Fruit fly (Drosophila melanogaster): ENCODE measurements around the gene CG14200.

CG14200 gene

dm6 chrX:19549570-19549969, 54.3 kb downstream of the CG14200 start (continued):
- TF ChIP-seq Usf (GFP tag; optimal IDR thresholded peaks at IDR 0.05): no peak
- peak in 1 of 3 experiments; percentile 27 for TF ChIP-seq lola (GFP tag; optimal IDR thresholded peaks at IDR 0.05)
- TF ChIP-seq gcm2 (GFP tag; optimal IDR thresholded peaks at IDR 0.05): no peak
- no peak for TF ChIP-seq CG3281 (GFP tag; optimal IDR thresholded peaks at IDR 0.05)
- no peak for TF ChIP-seq esg (GFP tag; conservative IDR thresholded peaks at IDR 0.05)
- no peak for TF ChIP-seq CG14014 (GFP tag; IDR thresholded peaks at IDR 0.05)
- TF ChIP-seq Sry-β (GFP tag; optimal IDR thresholded peaks at IDR 0.05): no peak
- TF ChIP-seq gsb-n (tag; optimal IDR thresholded peaks at IDR 0.05): no peak
- TF ChIP-seq CG16813 (GFP tag; IDR thresholded peaks at IDR 0.05; ENCODE audit: partially characterized antibody): 0 out of 3 replicates have a peak, but pooled peaks have one; percentile 33

DNA sequence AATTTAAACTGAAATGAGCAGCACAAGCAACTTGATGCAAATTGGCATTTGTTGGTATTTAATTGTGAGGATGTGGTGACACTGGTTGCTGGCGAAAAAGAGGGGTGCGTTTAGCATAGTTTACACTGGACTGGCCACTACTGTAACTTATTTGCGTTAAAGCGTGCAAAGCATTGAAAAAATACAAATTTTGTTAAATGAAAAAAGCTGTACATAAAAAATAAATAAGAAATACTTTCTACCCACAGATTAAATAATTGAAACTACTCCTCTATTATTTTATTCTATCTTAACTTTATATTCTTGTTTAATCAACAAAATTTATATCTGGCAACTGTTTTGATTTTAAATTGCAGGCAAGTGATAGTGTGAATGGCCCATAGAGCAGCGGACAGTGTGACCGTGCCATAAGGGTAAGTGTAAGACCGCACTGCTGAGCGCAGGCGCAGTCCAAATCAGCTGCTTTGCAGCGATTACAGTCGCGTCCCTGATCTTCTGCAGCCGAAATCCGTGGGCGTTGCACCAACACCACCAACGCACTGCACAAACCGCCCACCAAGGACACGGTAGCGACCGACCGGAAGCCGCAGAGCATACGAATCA, 70.5 kb downstream of the CG14200 start, which contains the start of the genes Grip84 and car:
Gene Grip84 (minus strand): TSS at position 51 of the 603 bp plus-strand sequence.
Gene car (plus strand): TSS at position 306 of the 603 bp plus-strand sequence.
- peak; percentile 79 for TF ChIP-seq CG13424 (tag; optimal IDR thresholded peaks at IDR 0.05)
- no peak for TF ChIP-seq CHES-1-like (GFP tag; optimal IDR thresholded peaks at IDR 0.05)
- no peak for TF ChIP-seq CG7745 (tag; optimal IDR thresholded peaks at IDR 0.05)
- TF ChIP-seq CG15269 (tag; optimal IDR thresholded peaks at IDR 0.05): no peak
- peak; percentile 31 for TF ChIP-seq CG12236 (GFP tag; optimal IDR thresholded peaks at IDR 0.05)
- TF ChIP-seq Camta (GFP tag; optimal IDR thresholded peaks at IDR 0.05): peak; percentile 61
- no peak; the same call in 1 of the 2 replicates for TF ChIP-seq CG31441 (GFP tag; IDR thresholded peaks at IDR 0.05)
- TF ChIP-seq Elba2 (GFP tag; optimal IDR thresholded peaks at IDR 0.05): peak; percentile 41
- peak; percentile 54; the same call in 1 of the 3 replicates for TF ChIP-seq jigr1 (GFP tag; IDR thresholded peaks at IDR 0.05)
- TF ChIP-seq CG3847 (GFP tag; IDR thresholded peaks at IDR 0.05): peak; percentile 74
- no peak for TF ChIP-seq prd (optimal IDR thresholded peaks at IDR 0.05)
- peak; percentile 77 for TF ChIP-seq prd (GFP tag; IDR thresholded peaks at IDR 0.05)
- peak; percentile 21 for TF ChIP-seq sima (GFP tag; optimal IDR thresholded peaks at IDR 0.05)
- no peak for TF ChIP-seq CG11398 (GFP tag; optimal IDR thresholded peaks at IDR 0.05)
- TF ChIP-seq dysf (GFP tag; IDR thresholded peaks at IDR 0.05): peak; percentile 80
- TF ChIP-seq wor (GFP tag; IDR thresholded peaks at IDR 0.05): 0 out of 2 replicates have a peak, but pooled peaks have one; percentile 16
- no peak for TF ChIP-seq Doc2 (GFP tag; IDR thresholded peaks at IDR 0.05)
- peak; percentile 17 for TF ChIP-seq CG18011 (GFP tag; optimal IDR thresholded peaks at IDR 0.05)
- TF ChIP-seq CG7556 (GFP tag; optimal IDR thresholded peaks at IDR 0.05): no peak
- TF ChIP-seq toy (GFP tag; IDR thresholded peaks at IDR 0.05): no peak
- peak; percentile 38 for TF ChIP-seq bab2 (GFP tag; optimal IDR thresholded peaks at IDR 0.05)
- TF ChIP-seq CG4617 (GFP tag; optimal IDR thresholded peaks at IDR 0.05; ENCODE audit: borderline replicate concordance): peak; percentile 7
- peak; percentile 35; the same call in 1 of the 2 replicates for TF ChIP-seq Dref (GFP tag; IDR thresholded peaks at IDR 0.05)
- TF ChIP-seq Nf-YB (GFP tag; optimal IDR thresholded peaks at IDR 0.05): peak; percentile 6
- peak; percentile 79; the same call in 1 of the 2 replicates for TF ChIP-seq CG6689 (GFP tag; IDR thresholded peaks at IDR 0.05)
- TF ChIP-seq hkb (optimal IDR thresholded peaks at IDR 0.05): no peak
- TF ChIP-seq hkb (GFP tag; IDR thresholded peaks at IDR 0.05): peak; percentile 60; the same call in 1 of the 2 replicates
- peak; percentile 82 for TF ChIP-seq Ptx1 (GFP tag; IDR thresholded peaks at IDR 0.05)
- TF ChIP-seq CG9817 (tag; optimal IDR thresholded peaks at IDR 0.05): peak; percentile 84
- 0 out of 3 replicates have a peak, but pooled peaks have one; percentile 11 for TF ChIP-seq Opbp (GFP tag; IDR thresholded peaks at IDR 0.05; ENCODE audit: partially characterized antibody)
- no peak for TF ChIP-seq bowl (GFP tag; IDR thresholded peaks at IDR 0.05)
- peak; percentile 25 for TF ChIP-seq Myb (GFP tag; optimal IDR thresholded peaks at IDR 0.05)
- no peak for TF ChIP-seq Dek (tag; optimal IDR thresholded peaks at IDR 0.05)
- TF ChIP-seq CG15073 (GFP tag; optimal IDR thresholded peaks at IDR 0.05): peak; percentile 98
- TF ChIP-seq crc (GFP tag; optimal IDR thresholded peaks at IDR 0.05): peak; percentile 45
- no peak for TF ChIP-seq hbn (GFP tag; IDR thresholded peaks at IDR 0.05; ENCODE audit: partially characterized antibody)
- no peak for TF ChIP-seq gsb (GFP tag; IDR thresholded peaks at IDR 0.05)
- TF ChIP-seq CG2129 (GFP tag; IDR thresholded peaks at IDR 0.05; ENCODE audit: partially characterized antibody): no peak
- TF ChIP-seq Atf6 (GFP tag; IDR thresholded peaks at IDR 0.05): peak; percentile 32; the same call in 1 of the 2 replicates
- TF ChIP-seq cas (GFP tag; IDR thresholded peaks at IDR 0.05): no peak
